Fruit fly (Drosophila melanogaster) whole organism, wandering third instar larva: ENCODE data around the gene CG33159.
A peak's percentile ranks its signal among the peaks of the same experiment; 100 is the strongest.

Source experiments
- Abd-B ChIP-seq: fragments of >200 bp; optimal IDR thresholded peaks from 2 replicates; lab custom pipeline; 2017; ENCODE audit warnings: missing biosample characterization, missing genetic modification characterization
- CG32264 ChIP-seq: fragments of 200-800 bp; sonication (Bioruptor generic); optimal IDR thresholded peaks from 2 replicates; lab custom pipeline; 2016; ENCODE audit warnings: missing biosample characterization, missing genetic modification characterization
- CG9705 ChIP-seq: fragments of 200-800 bp; sonication (Bioruptor generic); optimal IDR thresholded peaks from 2 replicates; lab custom pipeline; 2018; ENCODE audit warnings: missing biosample characterization, mild to moderate bottlenecking, missing genetic modification characterization
- CrebA ChIP-seq: fragments of 200-800 bp; sonication (Bioruptor generic); optimal IDR thresholded peaks from 2 replicates; lab custom pipeline; 2016; ENCODE audit warnings: missing biosample characterization, mild to moderate bottlenecking, missing genetic modification characterization, borderline replicate concordance
- Dfd ChIP-seq: fragments of >200 bp; optimal IDR thresholded peaks from 2 replicates; lab custom pipeline; 2017; ENCODE audit warnings: missing biosample characterization, missing genetic modification characterization
- Dif ChIP-seq: fragments of 200-275, 200-300 bp; sonication (Bioruptor generic); optimal IDR thresholded peaks from 2 replicates; lab custom pipeline; 2018; ENCODE audit warnings: missing biosample characterization, missing genetic modification characterization; ENCODE audit not compliant: partially characterized antibody
- GATAd ChIP-seq: sonication (Bioruptor generic); optimal IDR thresholded peaks from 2 replicates; lab custom pipeline; 2016; ENCODE audit warnings: missing biosample characterization, missing genetic modification characterization
- HLH106 ChIP-seq: fragments of 200-800 bp; optimal IDR thresholded peaks from 3 replicates; lab custom pipeline; 2019; ENCODE audit warnings: missing biosample characterization, mild to moderate bottlenecking, missing genetic modification characterization, moderate library complexity
- Hnf4 ChIP-seq: fragments of 200-800 bp; sonication (Bioruptor generic); optimal IDR thresholded peaks from 2 replicates; lab custom pipeline; 2016; ENCODE audit warnings: missing biosample characterization, mild to moderate bottlenecking, missing genetic modification characterization
- Hr78 ChIP-seq: fragments of >200 bp; optimal IDR thresholded peaks from 2 replicates; lab custom pipeline; 2017; ENCODE audit warnings: missing biosample characterization, missing genetic modification characterization
- Hr83 ChIP-seq: fragments of 200-300 bp; sonication (Bioruptor generic); optimal IDR thresholded peaks from 2 replicates; lab custom pipeline; 2016; ENCODE audit warnings: missing biosample characterization, mild to moderate bottlenecking, missing genetic modification characterization, moderate library complexity; ENCODE audit not compliant: poor library complexity, severe bottlenecking
- Jra ChIP-seq: sonication (Bioruptor generic); optimal IDR thresholded peaks from 2 replicates; lab custom pipeline; 2016; ENCODE audit warnings: missing biosample characterization, missing genetic modification characterization
- Mio ChIP-seq: sonication (Bioruptor generic); optimal IDR thresholded peaks from 2 replicates; lab custom pipeline; 2016; ENCODE audit warnings: missing biosample characterization, missing genetic modification characterization
- Myc ChIP-seq: fragments of >200 bp; optimal IDR thresholded peaks from 2 replicates; lab custom pipeline; 2017
- N ChIP-seq: fragments of >200 bp; optimal IDR thresholded peaks from 2 replicates; lab custom pipeline; 2018; ENCODE audit warnings: missing biosample characterization, missing external identifiers, missing genetic modification characterization
- OdsH ChIP-seq: fragments of 200-800 bp; sonication (Bioruptor generic); optimal IDR thresholded peaks from 2 replicates; lab custom pipeline; 2016; ENCODE audit warnings: missing biosample characterization, mild to moderate bottlenecking, missing genetic modification characterization
- Rel ChIP-seq, 2 experiments: fragments of 200-800 bp; sonication (Bioruptor generic) in 1 of 2; optimal IDR thresholded peaks; 2 replicates in 1 of 2; 3 replicates in 1 of 2; lab custom pipeline; 2016 to 2019; ENCODE audit warnings: mild to moderate bottlenecking in 2 of 2, missing biosample characterization in 2 of 2, missing genetic modification characterization in 2 of 2, moderate library complexity in 1 of 2
- Sp1 ChIP-seq: fragments of 200-800 bp; sonication (Bioruptor generic); optimal IDR thresholded peaks from 3 replicates; lab custom pipeline; 2019; ENCODE audit warnings: missing biosample characterization, mild to moderate bottlenecking, missing genetic modification characterization, moderate library complexity
- Vsx2 ChIP-seq: fragments of 200-300, 225-300 bp; sonication (Bioruptor generic); optimal IDR thresholded peaks from 2 replicates; lab custom pipeline; 2018; ENCODE audit warnings: missing biosample characterization, missing genetic modification characterization; ENCODE audit not compliant: partially characterized antibody
- br ChIP-seq: fragments of 200-800 bp; sonication (Bioruptor generic); optimal IDR thresholded peaks from 2 replicates; lab custom pipeline; 2016; ENCODE audit warnings: missing biosample characterization, missing genetic modification characterization
- brk ChIP-seq: fragments of 200-800 bp; sonication (Bioruptor generic); optimal IDR thresholded peaks from 2 replicates; lab custom pipeline; 2016; ENCODE audit warnings: missing biosample characterization, mild to moderate bottlenecking, missing genetic modification characterization
- dl ChIP-seq, 2 experiments: fragments of 175-275, 200-275 bp in 1 of 2; fragments of 200-275 bp in 1 of 2; sonication (Bioruptor generic); optimal IDR thresholded peaks; lab custom pipeline; 2018; ENCODE audit warnings: mild to moderate bottlenecking in 2 of 2, missing biosample characterization in 2 of 2, missing genetic modification characterization in 2 of 2, moderate library complexity in 2 of 2; ENCODE audit not compliant: partially characterized antibody in 2 of 2, insufficient read depth in 1 of 2
- dmrt93B ChIP-seq: fragments of 200-800 bp; sonication (Bioruptor generic); optimal IDR thresholded peaks from 2 replicates; lab custom pipeline; 2018; ENCODE audit warnings: missing biosample characterization, mild to moderate bottlenecking, missing genetic modification characterization
- dsf ChIP-seq: sonication (Bioruptor generic); optimal IDR thresholded peaks from 2 replicates; lab custom pipeline; 2016; ENCODE audit warnings: missing biosample characterization, missing genetic modification characterization, borderline replicate concordance
- ey ChIP-seq: fragments of 200-800 bp; sonication (Bioruptor generic); optimal IDR thresholded peaks from 2 replicates; lab custom pipeline; 2016; ENCODE audit warnings: missing biosample characterization, missing genetic modification characterization
- foxo ChIP-seq, 2 experiments: fragments of 200-800 bp; sonication (Bioruptor generic); optimal IDR thresholded peaks; 2 replicates in 1 of 2; 3 replicates in 1 of 2; lab custom pipeline; 2016 to 2017; ENCODE audit warnings: missing biosample characterization in 2 of 2, missing genetic modification characterization in 2 of 2
- fru ChIP-seq: fragments of 200-800 bp; sonication (Bioruptor generic); optimal IDR thresholded peaks from 3 replicates; lab custom pipeline; 2016; ENCODE audit warnings: missing biosample characterization, mild to moderate bottlenecking, missing genetic modification characterization
- h ChIP-seq: fragments of 200-800 bp; sonication (Bioruptor generic); optimal IDR thresholded peaks from 3 replicates; lab custom pipeline; 2016; ENCODE audit warnings: missing biosample characterization, mild to moderate bottlenecking, missing genetic modification characterization
- jim ChIP-seq: fragments of 175-275, 200-325 bp; sonication (Bioruptor generic); optimal IDR thresholded peaks from 2 replicates; lab custom pipeline; 2016; ENCODE audit warnings: missing biosample characterization, mild to moderate bottlenecking, missing genetic modification characterization
- lola ChIP-seq: fragments of >200 bp; optimal IDR thresholded peaks from 2 replicates; lab custom pipeline; 2017; ENCODE audit warnings: missing biosample characterization, missing genetic modification characterization
- pan ChIP-seq: fragments of >200 bp; optimal IDR thresholded peaks from 2 replicates; lab custom pipeline; 2017
- psq ChIP-seq: fragments of 200-800 bp; sonication (Bioruptor generic); optimal IDR thresholded peaks from 3 replicates; lab custom pipeline; 2017; ENCODE audit warnings: missing biosample characterization, mild to moderate bottlenecking, missing genetic modification characterization, moderate library complexity
- rgr ChIP-seq: fragments of 200-800 bp; sonication (Bioruptor generic); optimal IDR thresholded peaks from 3 replicates; lab custom pipeline; 2016; ENCODE audit warnings: missing biosample characterization, mild to moderate bottlenecking, missing genetic modification characterization
- sage ChIP-seq: fragments of 200-800 bp; sonication (Bioruptor generic); optimal IDR thresholded peaks from 2 replicates; lab custom pipeline; 2016; ENCODE audit warnings: missing biosample characterization, mild to moderate bottlenecking, missing genetic modification characterization
- sv ChIP-seq: fragments of 200-800 bp; sonication (Bioruptor generic); optimal IDR thresholded peaks from 3 replicates; lab custom pipeline; 2016; ENCODE audit warnings: missing biosample characterization, missing genetic modification characterization
- tai ChIP-seq: sonication (Bioruptor generic); optimal IDR thresholded peaks from 2 replicates; lab custom pipeline; 2016; ENCODE audit warnings: missing biosample characterization, missing genetic modification characterization
- usp ChIP-seq: fragments of >200 bp; optimal IDR thresholded peaks from 2 replicates; lab custom pipeline; 2017; ENCODE audit warnings: missing biosample characterization, missing genetic modification characterization
- woc ChIP-seq: sonication (Bioruptor generic); optimal IDR thresholded peaks from 2 replicates; lab custom pipeline; 2016; ENCODE audit warnings: missing biosample characterization, mild to moderate bottlenecking, missing genetic modification characterization

CG33159 gene

DNA sequence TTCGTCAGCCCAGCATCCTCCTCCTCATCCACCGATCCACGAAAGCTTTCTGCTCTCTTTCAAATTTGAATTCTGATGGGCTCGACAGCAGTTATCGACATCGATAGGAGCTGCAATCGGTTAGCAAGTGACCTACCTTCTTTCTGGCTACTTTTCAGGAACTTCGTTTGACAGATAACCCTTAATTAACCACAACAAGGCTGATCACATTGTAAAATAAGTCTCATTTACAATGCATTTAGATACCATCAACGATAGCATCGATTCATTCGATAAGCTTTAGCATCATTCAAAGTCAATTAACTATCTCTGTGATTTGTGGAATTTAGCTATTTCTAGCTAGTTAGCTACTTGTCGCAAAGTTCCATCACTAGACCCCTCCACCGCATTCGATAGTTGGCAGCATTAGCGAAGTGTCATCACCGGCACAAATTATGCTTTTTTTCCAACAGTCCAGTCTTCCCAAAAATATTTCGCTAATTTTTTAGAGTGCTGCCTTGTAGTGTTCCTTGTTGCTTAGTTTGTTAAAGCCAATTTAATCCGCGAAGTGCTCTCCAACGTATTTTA is 25.6 kb downstream of the CG33159 start, which contains the start of the genes MnM and Girdin:
MnM (minus strand) TSS at position 51 of the 567 bp plus-strand sequence.
Girdin (plus strand) TSS at position 401 of the 567 bp plus-strand sequence.
- TF ChIP-seq fru (GFP tag; lab: Kevin White, UChicago), result peak; percentile 70
- peak; percentile 65 for TF ChIP-seq HLH106 (tag; lab: Kevin White, UChicago)
- peak; percentile 55 for TF ChIP-seq OdsH (GFP tag; lab: Kevin White, UChicago)
- TF ChIP-seq N, result no peak
- no peak for TF ChIP-seq dl (GFP tag; optimal IDR thresholded peaks at IDR 0.05; lab: Kevin White, UChicago; ENCODE audit: insufficient read depth in 1 of 2, partially characterized antibody in 2 of 2)
- TF ChIP-seq usp (GFP tag; lab: Kevin White, UChicago), result no peak
- no peak for TF ChIP-seq Dif (GFP tag; lab: Kevin White, UChicago)
- peak; percentile 12 for TF ChIP-seq GATAd
- TF ChIP-seq pan, result no peak
- TF ChIP-seq h, result no peak
- TF ChIP-seq foxo (GFP tag; optimal IDR thresholded peaks at IDR 0.05; lab: Kevin White, UChicago), result peak in 1 of 2 experiments; percentile 82
- TF ChIP-seq sv (GFP tag; lab: Kevin White, UChicago), result peak; percentile 67
- peak; percentile 69 for TF ChIP-seq ey (GFP tag; lab: Kevin White, UChicago)
- no peak for TF ChIP-seq tai (GFP tag; lab: Kevin White, UChicago)
- TF ChIP-seq CG9705, result no peak
- no peak for TF ChIP-seq brk
- TF ChIP-seq lola, result no peak
- TF ChIP-seq dmrt93B (GFP tag; lab: Kevin White, UChicago), result peak; percentile 19
- no peak for TF ChIP-seq psq (GFP tag; lab: Kevin White, UChicago)
- TF ChIP-seq jim, result no peak
- TF ChIP-seq Jra (GFP tag; lab: Kevin White, UChicago), result no peak
- peak; percentile 94 for TF ChIP-seq Myc
- TF ChIP-seq rgr (GFP tag; lab: Kevin White, UChicago), result no peak
- TF ChIP-seq Rel (GFP tag; optimal IDR thresholded peaks at IDR 0.05; lab: Kevin White, UChicago), result no peak
- TF ChIP-seq Rel (tag; optimal IDR thresholded peaks at IDR 0.05; lab: Kevin White, UChicago), result no peak
- TF ChIP-seq br (GFP tag; lab: Kevin White, UChicago), result peak; percentile 73
- TF ChIP-seq Mio (GFP tag; lab: Kevin White, UChicago), result no peak
- no peak for TF ChIP-seq dsf (GFP tag; lab: Kevin White, UChicago)
- no peak for TF ChIP-seq Sp1 (GFP tag; lab: Kevin White, UChicago)
- TF ChIP-seq CG32264 (GFP tag; lab: Kevin White, UChicago), result no peak
- no peak for TF ChIP-seq Hr78 (GFP tag; lab: Kevin White, UChicago)
- TF ChIP-seq Dfd, result no peak
- no peak for TF ChIP-seq Vsx2 (GFP tag; lab: Kevin White, UChicago)
- peak; percentile 89 for TF ChIP-seq woc
- no peak for TF ChIP-seq CrebA (GFP tag; lab: Kevin White, UChicago)
- no peak for TF ChIP-seq sage (GFP tag; lab: Kevin White, UChicago)
- no peak for TF ChIP-seq Abd-B (GFP tag; lab: Kevin White, UChicago)
- TF ChIP-seq Hnf4, result no peak
- TF ChIP-seq Hr83 (GFP tag; lab: Kevin White, UChicago), result peak; percentile 57
- TF ChIP-seq, all 38 proteins: peak for 12

DNA sequence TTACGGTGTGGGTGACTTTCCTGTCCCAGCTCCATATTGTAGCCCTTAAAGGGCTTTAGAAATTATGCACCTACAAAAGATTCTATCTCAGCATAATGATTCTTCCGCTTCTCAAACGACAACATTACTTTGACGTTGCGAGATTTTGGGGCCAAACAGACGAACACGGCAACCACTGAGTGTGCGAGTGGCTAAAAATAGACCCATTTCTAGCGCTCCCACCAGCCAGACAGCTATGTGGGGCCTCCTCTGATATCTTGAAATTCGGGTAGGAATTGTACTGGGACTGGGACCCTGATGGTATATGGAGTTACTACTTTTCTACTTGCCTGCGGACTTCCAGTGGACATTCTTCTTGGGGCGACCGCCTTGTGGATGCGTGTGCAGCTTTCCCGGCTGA is 26.4 kb downstream of the CG33159 start:
- no peak for TF ChIP-seq Hnf4
- TF ChIP-seq CG32264 (GFP tag; lab: Kevin White, UChicago), result no peak
- no peak for TF ChIP-seq Mio (GFP tag; lab: Kevin White, UChicago)
- no peak for TF ChIP-seq Hr83 (GFP tag; lab: Kevin White, UChicago)
- no peak for TF ChIP-seq jim
- no peak for TF ChIP-seq usp (GFP tag; lab: Kevin White, UChicago)
- no peak for TF ChIP-seq N
- TF ChIP-seq, all 38 proteins: peak for 0
